Worm (Caenorhabditis elegans): ENCODE measurements around the gene T14B4.8.

Gene T14B4.8

DNA sequence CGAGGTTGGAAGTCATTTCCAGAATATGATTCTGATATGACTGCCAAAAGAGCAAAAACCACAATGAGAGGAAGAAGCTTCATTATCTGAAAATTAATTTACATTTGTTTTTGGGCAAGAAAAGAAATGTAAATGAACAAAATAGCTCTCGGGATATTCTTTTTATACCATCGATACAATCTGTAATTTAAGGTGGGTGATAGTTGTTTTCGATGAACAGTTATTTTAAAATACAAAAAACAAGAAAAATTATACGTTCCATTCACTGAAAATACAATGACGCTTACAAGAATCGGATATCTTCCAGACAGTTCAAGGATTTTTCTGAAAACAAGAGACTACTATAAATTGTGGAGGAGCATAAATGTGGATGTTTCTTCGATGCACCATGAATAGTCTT, 15.5 kb upstream of the T14B4.8 start, which contains the start of gene ins-15:
TSS of gene ins-15 (minus strand) at position 101 of the 400 bp plus-strand sequence.
- no peak for TF ChIP-seq ceh-14 (tag; optimal IDR thresholded peaks at IDR 0.05)
- no peak for TF ChIP-seq pros-1 (tag; optimal IDR thresholded peaks at IDR 0.05)
- no peak for TF ChIP-seq unc-3 (GFP tag; conservative IDR thresholded peaks at IDR 0.05)
- TF ChIP-seq unc-3 (tag; optimal IDR thresholded peaks at IDR 0.05): no peak
- TF ChIP-seq hlh-30 (tag; optimal IDR thresholded peaks at IDR 0.05; ENCODE audit: insufficient read depth): no peak
- no peak for TF ChIP-seq ama-1 (optimal IDR thresholded peaks at IDR 0.05)
- no peak for TF ChIP-seq fax-1 (tag; optimal IDR thresholded peaks at IDR 0.05)
- no peak for TF ChIP-seq dmd-4 (tag; optimal IDR thresholded peaks at IDR 0.05; ENCODE audit: borderline replicate concordance)
- no peak for TF ChIP-seq ceh-24 (tag; optimal IDR thresholded peaks at IDR 0.05)
- no peak for TF ChIP-seq C08G9.2 (tag; optimal IDR thresholded peaks at IDR 0.05)
- TF ChIP-seq C38D4.7 (GFP tag; optimal IDR thresholded peaks at IDR 0.05): no peak
- TF ChIP-seq pqm-1 (tag; optimal IDR thresholded peaks at IDR 0.05): no peak
- TF ChIP-seq npax-4 (tag; optimal IDR thresholded peaks at IDR 0.05): no peak
- no peak for TF ChIP-seq odd-2 (tag; optimal IDR thresholded peaks at IDR 0.05)
- no peak for TF ChIP-seq mec-3 (tag; optimal IDR thresholded peaks at IDR 0.05; ENCODE audit: borderline replicate concordance)
- no peak for TF ChIP-seq nhr-232 (tag; optimal IDR thresholded peaks at IDR 0.05)
- no peak for TF ChIP-seq ref-2 (tag; optimal IDR thresholded peaks at IDR 0.05)

DNA sequence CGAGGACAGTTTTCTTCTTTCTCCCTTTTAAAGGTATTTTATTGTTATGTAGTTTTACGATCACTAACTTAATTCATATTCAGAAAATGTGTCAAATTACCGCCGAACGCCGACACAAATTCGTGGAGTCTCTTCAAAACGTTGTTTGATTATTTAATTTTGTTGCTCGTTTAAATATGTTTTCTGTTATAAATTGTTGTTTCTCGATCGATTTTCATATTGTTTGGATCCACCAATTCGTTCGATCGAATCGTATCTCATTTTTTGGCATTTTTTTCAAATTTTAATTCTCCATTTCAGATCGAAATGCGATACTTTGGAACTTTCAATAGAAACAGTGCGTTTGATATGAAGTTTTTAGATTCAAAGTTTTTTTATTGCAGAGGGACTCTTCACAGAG, 13.4 kb upstream of the T14B4.8 start, which contains the start of gene F41G3.6:
TSS of gene F41G3.6 (plus strand) at position 301 of the 400 bp plus-strand sequence.
- TF ChIP-seq ztf-16 (tag; optimal IDR thresholded peaks at IDR 0.05) (no peak), mec-3 (tag; optimal IDR thresholded peaks at IDR 0.05; ENCODE audit: borderline replicate concordance) (no peak), unc-86 (tag; optimal IDR thresholded peaks at IDR 0.05) (no peak), ref-2 (tag; optimal IDR thresholded peaks at IDR 0.05) (no peak), madf-2 (tag; optimal IDR thresholded peaks at IDR 0.05) (no peak), F13H6.1 (tag; optimal IDR thresholded peaks at IDR 0.05) (no peak), ceh-31 (tag; optimal IDR thresholded peaks at IDR 0.05) (no peak), C38D4.7 (GFP tag; optimal IDR thresholded peaks at IDR 0.05) (no peak), ceh-19 (GFP tag; optimal IDR thresholded peaks at IDR 0.05) (no peak), npax-4 (tag; optimal IDR thresholded peaks at IDR 0.05) (no peak), nhr-232 (tag; optimal IDR thresholded peaks at IDR 0.05) (no peak), T23F11.4 (GFP tag; optimal IDR thresholded peaks at IDR 0.05) (no peak), dve-1 (tag; optimal IDR thresholded peaks at IDR 0.05) (no peak), syd-9 (tag; optimal IDR thresholded peaks at IDR 0.05) (no peak), fkh-6 (tag; optimal IDR thresholded peaks at IDR 0.05) (no peak), C08G9.2 (tag; optimal IDR thresholded peaks at IDR 0.05) (no peak), lin-11 (tag; optimal IDR thresholded peaks at IDR 0.05) (no peak), K09A11.1 (tag; optimal IDR thresholded peaks at IDR 0.05; ENCODE audit: insufficient read depth) (no peak), ttx-3 (tag; optimal IDR thresholded peaks at IDR 0.05) (no peak), hlh-8 (tag; optimal IDR thresholded peaks at IDR 0.05) (no peak)

DNA sequence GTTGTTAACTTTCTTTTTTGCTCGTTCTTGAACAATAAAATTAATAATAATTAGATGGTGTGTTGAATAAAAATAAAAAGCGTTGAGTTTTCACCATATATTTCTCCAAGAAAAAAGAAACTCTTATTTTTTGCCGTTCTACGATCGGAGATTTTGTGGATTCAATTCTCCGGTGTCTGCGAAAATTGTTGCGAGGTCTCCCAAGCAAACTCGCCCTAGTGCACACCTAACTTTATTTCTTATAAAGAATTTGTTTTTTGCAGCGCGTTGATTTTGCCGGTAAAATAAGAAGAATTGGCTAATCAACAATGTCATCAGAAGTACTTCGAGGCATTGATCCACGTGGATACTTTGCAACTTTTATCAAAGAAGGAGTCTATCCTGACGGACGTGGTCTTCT, 12.2 kb upstream of the T14B4.8 start, which contains the start of gene exos-8:
TSS of gene exos-8 (plus strand) at position 264 of the 400 bp plus-strand sequence.
- TF ChIP-seq pha-2 (tag; optimal IDR thresholded peaks at IDR 0.05) (no peak), elt-4 (tag; optimal IDR thresholded peaks at IDR 0.05) (no peak), ceh-19 (GFP tag; optimal IDR thresholded peaks at IDR 0.05) (peak; percentile 67), eyg-1 (tag; optimal IDR thresholded peaks at IDR 0.05) (no peak), hlh-8 (tag; optimal IDR thresholded peaks at IDR 0.05) (peak; percentile 76), zip-5 (tag; optimal IDR thresholded peaks at IDR 0.05) (peak; percentile 91), ahr-1 (tag; optimal IDR thresholded peaks at IDR 0.05) (peak; percentile 58), lin-11 (tag; optimal IDR thresholded peaks at IDR 0.05) (no peak), tbx-2 (tag; optimal IDR thresholded peaks at IDR 0.05) (peak; percentile 96), hlh-6 (tag; optimal IDR thresholded peaks at IDR 0.05) (peak; percentile 39), unc-42 (tag; optimal IDR thresholded peaks at IDR 0.05) (peak; percentile 85), fkh-6 (tag; optimal IDR thresholded peaks at IDR 0.05) (peak; percentile 59), unc-3 (GFP tag; conservative IDR thresholded peaks at IDR 0.05) (no peak), unc-3 (tag; optimal IDR thresholded peaks at IDR 0.05) (peak; percentile 64), C38D4.7 (GFP tag; optimal IDR thresholded peaks at IDR 0.05) (no peak), K09A11.1 (tag; optimal IDR thresholded peaks at IDR 0.05; ENCODE audit: insufficient read depth) (no peak), ref-2 (tag; optimal IDR thresholded peaks at IDR 0.05) (peak; percentile 95), pros-1 (tag; optimal IDR thresholded peaks at IDR 0.05) (no peak), sdc-2 (tag; optimal IDR thresholded peaks at IDR 0.05) (no peak), lim-6 (tag; optimal IDR thresholded peaks at IDR 0.05) (peak; percentile 74), ttx-3 (tag; optimal IDR thresholded peaks at IDR 0.05) (peak; percentile 49), F13H6.1 (tag; optimal IDR thresholded peaks at IDR 0.05) (peak; percentile 77), pag-3 (tag; optimal IDR thresholded peaks at IDR 0.05; ENCODE audit: borderline replicate concordance) (no peak), ceh-18 (tag; optimal IDR thresholded peaks at IDR 0.05) (peak; percentile 59), che-1 (tag; optimal IDR thresholded peaks at IDR 0.05) (no peak), pha-4 (tag; optimal IDR thresholded peaks at IDR 0.05) (no peak), hlh-13 (GFP tag; optimal IDR thresholded peaks at IDR 0.05) (peak; percentile 21), K02D7.2 (tag; optimal IDR thresholded peaks at IDR 0.05) (no peak), tbx-7 (tag; optimal IDR thresholded peaks at IDR 0.05) (peak; percentile 83)

All from whole organism, late embryonic.